Worm (Caenorhabditis elegans) whole organism, young adult: ENCODE measurements around the gene pas-1.

Source experiments
- B0019.2 ChIP-seq: fragments of 200-800 bp; sonication (Bioruptor generic); conservative IDR thresholded peaks from 2 replicates; pipeline ENCODE4 v1.3.6; 2022; ENCODE audit warnings: missing genetic modification reagents, missing genetic modification characterization, missing compliant biosample characterization
- B0035.1 ChIP-seq: sonication (generic microtip); optimal IDR thresholded peaks from 2 replicates; lab custom pipeline; 2016; ENCODE audit warnings: missing genetic modification characterization, mild to moderate bottlenecking, missing compliant biosample characterization, missing genotype, missing genetic modification reagents
- B0261.1 ChIP-seq: sonication (generic microtip); optimal IDR thresholded peaks from 2 replicates; lab custom pipeline; 2016; ENCODE audit warnings: mild to moderate bottlenecking, missing genetic modification characterization, moderate library complexity, missing compliant biosample characterization
- D2030.7 ChIP-seq: fragments of 200-800 bp; sonication (Bioruptor generic); IDR thresholded peaks from 2 replicates; pipeline ENCODE4 v1.3.6; 2022; ENCODE audit warnings: missing genetic modification reagents, missing genetic modification characterization, missing compliant biosample characterization
- F39B2.1 ChIP-seq: fragments of 200-800 bp; sonication (Bioruptor generic); IDR thresholded peaks from 2 replicates; pipeline ENCODE4 v1.3.6; 2022; ENCODE audit warnings: missing genetic modification reagents, missing genetic modification characterization, missing compliant biosample characterization
- F49E8.2 ChIP-seq: sonication (generic microtip); optimal IDR thresholded peaks from 3 replicates; lab custom pipeline; 2017; ENCODE audit warnings: missing genetic modification characterization, mild to moderate bottlenecking, missing compliant biosample characterization, antibody characterized with exemption, moderate library complexity; ENCODE audit not compliant: insufficient read depth
- T07F8.4 ChIP-seq: sonication (generic microtip); optimal IDR thresholded peaks from 2 replicates; lab custom pipeline; 2016; ENCODE audit warnings: mild to moderate bottlenecking, missing genetic modification characterization, moderate library complexity, missing compliant biosample characterization
- T26A5.8 ChIP-seq: sonication (generic microtip); optimal IDR thresholded peaks from 2 replicates; lab custom pipeline; 2016; ENCODE audit warnings: missing genetic modification characterization, missing compliant biosample characterization
- atf-7 ChIP-seq: sonication (generic microtip); optimal IDR thresholded peaks from 2 replicates; lab custom pipeline; 2017; ENCODE audit warnings: mild to moderate bottlenecking, missing genetic modification characterization, missing compliant biosample characterization
- attf-5 ChIP-seq: fragments of 200-800 bp; sonication (Bioruptor generic); optimal IDR thresholded peaks from 2 replicates; lab custom pipeline; 2018; ENCODE audit warnings: mild to moderate bottlenecking, missing genetic modification characterization, missing compliant biosample characterization
- chd-7 ChIP-seq: sonication (generic microtip); optimal IDR thresholded peaks from 2 replicates; lab custom pipeline; 2016; ENCODE audit warnings: mild to moderate bottlenecking, missing genetic modification characterization, moderate library complexity, missing compliant biosample characterization
- dpl-1 ChIP-seq: fragments of 150-350 bp; optimal IDR thresholded peaks from 2 replicates; lab custom pipeline; 2014; ENCODE audit warnings: missing biosample characterization, missing genetic modification reagents, missing genetic modification characterization
- egl-18 ChIP-seq: fragments of 200-800 bp; sonication (Bioruptor generic); IDR thresholded peaks from 2 replicates; pipeline ENCODE4 v1.3.6; 2022; ENCODE audit warnings: missing genetic modification reagents, missing genetic modification characterization, missing compliant biosample characterization
- egrh-3 ChIP-seq: fragments of 200-800 bp; sonication (Bioruptor generic); IDR thresholded peaks from 2 replicates; pipeline ENCODE4 v1.3.6; 2022; ENCODE audit warnings: missing genetic modification reagents, missing genetic modification characterization, missing compliant biosample characterization
- ekl-4 ChIP-seq: fragments of 200-800 bp; sonication (Bioruptor generic); IDR thresholded peaks from 2 replicates; pipeline ENCODE4 v1.3.6; 2022; ENCODE audit warnings: missing genetic modification reagents, missing genetic modification characterization, missing compliant biosample characterization
- fkh-3 ChIP-seq: sonication (generic microtip); optimal IDR thresholded peaks from 2 replicates; lab custom pipeline; 2016; ENCODE audit warnings: mild to moderate bottlenecking, missing genetic modification characterization, missing compliant biosample characterization
- gei-17 ChIP-seq: fragments of 200-800 bp; sonication (Bioruptor generic); optimal IDR thresholded peaks from 2 replicates; lab custom pipeline; 2018; ENCODE audit warnings: mild to moderate bottlenecking, missing genetic modification characterization, missing compliant biosample characterization
- hmg-20 ChIP-seq: fragments of 200-800 bp; sonication (Bioruptor generic); IDR thresholded peaks from 2 replicates; pipeline ENCODE4 v1.3.6; 2022; ENCODE audit warnings: missing genetic modification reagents, missing genetic modification characterization, missing compliant biosample characterization
- lag-1 ChIP-seq: fragments of 200-800 bp; sonication (Bioruptor generic); IDR thresholded peaks from 2 replicates; pipeline ENCODE4 v1.3.6; 2022; ENCODE audit warnings: missing genetic modification reagents, missing genetic modification characterization, missing compliant biosample characterization
- let-526 ChIP-seq: fragments of 200-800 bp; sonication (Bioruptor generic); IDR thresholded peaks from 2 replicates; pipeline ENCODE4 v1.3.6; 2022; ENCODE audit warnings: missing genetic modification reagents, missing genetic modification characterization, missing compliant biosample characterization
- lin-35 ChIP-seq, 3 experiments: fragments of 150-350 bp in 2 of 3; sonication (generic microtip) in 1 of 3; optimal IDR thresholded peaks; 2 replicates each; lab custom pipeline; 2014 to 2018; ENCODE audit warnings: missing biosample characterization in 3 of 3, missing genetic modification characterization in 3 of 3, missing genetic modification reagents in 3 of 3
- lsl-1 ChIP-seq: fragments of 200-800 bp; sonication (Bioruptor generic); optimal IDR thresholded peaks from 2 replicates; lab custom pipeline; 2018; ENCODE audit warnings: mild to moderate bottlenecking, missing genetic modification characterization, moderate library complexity, missing compliant biosample characterization
- lsy-27 ChIP-seq: sonication (generic microtip); optimal IDR thresholded peaks from 2 replicates; lab custom pipeline; 2017; ENCODE audit warnings: missing genetic modification characterization, mild to moderate bottlenecking, missing compliant biosample characterization, antibody characterized with exemption, missing genotype, borderline replicate concordance; ENCODE audit not compliant: insufficient read depth
- madf-3 ChIP-seq: fragments of 200-800 bp; sonication (Bioruptor generic); IDR thresholded peaks from 2 replicates; pipeline ENCODE4 v1.3.6; 2022; ENCODE audit warnings: missing genetic modification reagents, missing genetic modification characterization, missing compliant biosample characterization
- madf-6 ChIP-seq: fragments of 200-800 bp; sonication (Bioruptor generic); IDR thresholded peaks from 2 replicates; pipeline ENCODE4 v1.3.6; 2022; ENCODE audit warnings: missing genetic modification reagents, missing genetic modification characterization, missing compliant biosample characterization
- mcd-1 ChIP-seq: fragments of 200-800 bp; sonication (Bioruptor generic); IDR thresholded peaks from 2 replicates; pipeline ENCODE4 v1.3.6; 2022; ENCODE audit warnings: missing genetic modification reagents, missing genetic modification characterization, missing compliant biosample characterization
- nfya-1 ChIP-seq: sonication (generic microtip); optimal IDR thresholded peaks from 2 replicates; lab custom pipeline; 2017; ENCODE audit warnings: antibody characterized with exemption, missing compliant biosample characterization, missing genetic modification characterization, borderline replicate concordance; ENCODE audit not compliant: insufficient read depth
- nfyb-1 ChIP-seq: fragments of 200-800 bp; sonication (Bioruptor generic); IDR thresholded peaks from 2 replicates; pipeline ENCODE4 v1.3.6; 2022; ENCODE audit warnings: missing genetic modification reagents, missing genetic modification characterization, missing compliant biosample characterization
- nhr-120 ChIP-seq: fragments of 200-800 bp; sonication (Bioruptor generic); IDR thresholded peaks from 2 replicates; pipeline ENCODE4 v1.3.6; 2022; ENCODE audit warnings: missing genetic modification characterization, missing compliant biosample characterization
- nhr-27 ChIP-seq: fragments of 200-800 bp; sonication (Bioruptor generic); optimal IDR thresholded peaks from 2 replicates; lab custom pipeline; 2018; ENCODE audit warnings: mild to moderate bottlenecking, missing genetic modification characterization, moderate library complexity, missing compliant biosample characterization
- pha-4 ChIP-seq: fragments of 150-350 bp; sonication (generic microtip); optimal IDR thresholded peaks from 2 replicates; lab custom pipeline; 2014; ENCODE audit warnings: missing biosample characterization, missing genetic modification reagents, missing genetic modification characterization
- rcor-1 ChIP-seq: fragments of 200-800 bp; sonication (Bioruptor generic); IDR thresholded peaks from 2 replicates; pipeline ENCODE4 v1.3.6; 2022; ENCODE audit warnings: missing genetic modification reagents, missing genetic modification characterization, missing compliant biosample characterization
- rec-8 ChIP-seq, 2 experiments: sonication (generic microtip); optimal IDR thresholded peaks; 2 replicates each; lab custom pipeline; 2016; ENCODE audit warnings: mild to moderate bottlenecking in 2 of 2, missing genetic modification characterization in 2 of 2, missing genetic modification reagents in 2 of 2, missing genotype in 2 of 2, missing biosample characterization in 1 of 2, missing compliant biosample characterization in 1 of 2, moderate library complexity in 1 of 2
- repo-1 ChIP-seq: sonication (generic microtip); optimal IDR thresholded peaks from 2 replicates; lab custom pipeline; 2017; ENCODE audit warnings: mild to moderate bottlenecking, missing genetic modification characterization, missing compliant biosample characterization
- snpc-3.4 ChIP-seq: sonication (generic microtip); optimal IDR thresholded peaks from 2 replicates; lab custom pipeline; 2017; ENCODE audit warnings: missing genetic modification characterization, mild to moderate bottlenecking, missing compliant biosample characterization, antibody characterized with exemption, moderate library complexity, missing genotype, missing genetic modification reagents
- snpc-4 ChIP-seq, 5 experiments: fragments of 150-350 bp in 1 of 5; sonication (generic microtip) in 4 of 5; optimal IDR thresholded peaks; 2 replicates each; lab custom pipeline; 2014 to 2018; ENCODE audit warnings: missing genetic modification characterization in 5 of 5, missing biosample characterization in 3 of 5, antibody characterized with exemption in 2 of 5, mild to moderate bottlenecking in 2 of 5, missing compliant biosample characterization in 2 of 5, missing genotype in 2 of 5, moderate library complexity in 2 of 5, missing genetic modification reagents in 1 of 5
- sptf-2 ChIP-seq: fragments of 200-800 bp; sonication (Bioruptor generic); optimal IDR thresholded peaks from 2 replicates; lab custom pipeline; 2018; ENCODE audit warnings: mild to moderate bottlenecking, missing genetic modification characterization, missing compliant biosample characterization
- tbp1 ChIP-seq: fragments of 200-800 bp; sonication (Bioruptor generic); optimal IDR thresholded peaks from 2 replicates; lab custom pipeline; 2018; ENCODE audit warnings: mild to moderate bottlenecking, missing genetic modification characterization, missing compliant biosample characterization
- unc-130 ChIP-seq: sonication (generic microtip); optimal IDR thresholded peaks from 2 replicates; lab custom pipeline; 2016; ENCODE audit warnings: missing genetic modification reagents, missing genetic modification characterization, missing compliant biosample characterization
- ztf-18 ChIP-seq: sonication (generic microtip); optimal IDR thresholded peaks from 2 replicates; lab custom pipeline; 2016; ENCODE audit warnings: missing genotype, mild to moderate bottlenecking, missing genetic modification characterization, missing compliant biosample characterization
- ztf-25 ChIP-seq: fragments of 200-800 bp; sonication (Bioruptor generic); IDR thresholded peaks from 2 replicates; pipeline ENCODE4 v1.3.6; 2022; ENCODE audit warnings: missing genetic modification reagents, missing genetic modification characterization, missing compliant biosample characterization

pas-1 gene

ce11 chrV:14439236-14439635, 16.8 kb upstream of the pas-1 start:
- TF ChIP-seq gei-17 (no peak), fkh-3 (tag; lab: Kevin White, UChicago) (no peak), madf-6 (GFP tag; lab: Robert Waterston, UW) (no peak), rcor-1 (GFP tag; lab: Robert Waterston, UW) (no peak), egrh-3 (GFP tag; lab: Robert Waterston, UW) (no peak), egl-18 (GFP tag; lab: Robert Waterston, UW) (no peak), snpc-4 (GFP tag; optimal IDR thresholded peaks at IDR 0.05; lab: Kevin White, UChicago) (no peak), snpc-4 (tag; optimal IDR thresholded peaks at IDR 0.05; lab: Kevin White, UChicago) (no peak), snpc-3.4 (no peak), ztf-18 (tag; lab: Kevin White, UChicago) (no peak), mcd-1 (GFP tag; lab: Robert Waterston, UW) (no peak), nfyb-1 (GFP tag; lab: Robert Waterston, UW) (no peak), let-526 (no peak), hmg-20 (GFP tag; lab: Robert Waterston, UW) (no peak), sptf-2 (no peak), atf-7 (tag; lab: Kevin White, UChicago) (no peak), B0035.1 (tag; lab: Kevin White, UChicago) (no peak), nhr-120 (GFP tag; lab: Robert Waterston, UW) (no peak), D2030.7 (GFP tag; lab: Robert Waterston, UW) (no peak)

ce11 chrV:14438099-14438739, 15.8 kb upstream of the pas-1 start:
- no peak for TF ChIP-seq mcd-1 (GFP tag; lab: Robert Waterston, UW)
- no peak for TF ChIP-seq ekl-4 (GFP tag; lab: Robert Waterston, UW)
- no peak for TF ChIP-seq nfyb-1 (GFP tag; lab: Robert Waterston, UW)
- no peak for TF ChIP-seq madf-3 (GFP tag; lab: Robert Waterston, UW)
- no peak for TF ChIP-seq madf-6 (GFP tag; lab: Robert Waterston, UW)
- TF ChIP-seq attf-5 (GFP tag; lab: Kevin White, UChicago), result no peak
- no peak for TF ChIP-seq fkh-3 (tag; lab: Kevin White, UChicago)
- TF ChIP-seq dpl-1 (GFP tag; lab: Kevin White, UChicago), result no peak
- TF ChIP-seq ztf-25 (GFP tag; lab: Robert Waterston, UW), result no peak
- TF ChIP-seq lag-1 (GFP tag; lab: Robert Waterston, UW), result no peak
- TF ChIP-seq B0261.1 (tag; lab: Kevin White, UChicago), result no peak
- TF ChIP-seq pha-4 (tag; lab: Kevin White, UChicago), result no peak
- TF ChIP-seq nhr-27 (tag; lab: Kevin White, UChicago), result no peak
- TF ChIP-seq T07F8.4 (tag; lab: Kevin White, UChicago), result no peak
- no peak for TF ChIP-seq T26A5.8 (tag; lab: Kevin White, UChicago)
- TF ChIP-seq nhr-120 (GFP tag; lab: Robert Waterston, UW), result no peak
- no peak for TF ChIP-seq atf-7 (tag; lab: Kevin White, UChicago)
- TF ChIP-seq repo-1 (tag; lab: Kevin White, UChicago), result no peak

ce11 chrV:14437355-14437754, 14.9 kb upstream of the pas-1 start:
- TF ChIP-seq lsl-1 (no peak), F39B2.1 (GFP tag; lab: Robert Waterston, UW) (no peak), nhr-27 (tag; lab: Kevin White, UChicago) (no peak), nfya-1 (tag; lab: Kevin White, UChicago) (no peak), F49E8.2 (tag; lab: Kevin White, UChicago) (no peak), madf-6 (GFP tag; lab: Robert Waterston, UW) (no peak), pha-4 (tag; lab: Kevin White, UChicago) (no peak), chd-7 (tag; lab: Kevin White, UChicago) (no peak), rec-8 (tag; optimal IDR thresholded peaks at IDR 0.05; lab: Kevin White, UChicago) (no peak), lin-35 (GFP tag; optimal IDR thresholded peaks at IDR 0.05; lab: Kevin White, UChicago) (no peak), B0019.2 (GFP tag; lab: Robert Waterston, UW) (no peak), unc-130 (GFP tag; lab: Kevin White, UChicago) (no peak), lsy-27 (tag; lab: Kevin White, UChicago) (no peak), tbp1 (GFP tag; lab: Kevin White, UChicago) (no peak)
